Worm (Caenorhabditis elegans) whole organism, L4/young adult: ENCODE data around the gene ZK686.3.

ENCODE experiments used
- dao-5 ChIP-seq: sonication (generic microtip); optimal IDR thresholded peaks from 2 replicates; lab custom pipeline; 2016; ENCODE audit warnings: missing genotype, missing genetic modification characterization, moderate library complexity, missing compliant biosample characterization
- him-1 ChIP-seq: sonication (generic microtip); optimal IDR thresholded peaks from 2 replicates; lab custom pipeline; 2016; ENCODE audit warnings: missing genotype, missing genetic modification reagents, missing genetic modification characterization, missing compliant biosample characterization

ce11 chrIII:7762250-7762649 lies 6.6 kb downstream of the ZK686.3 start:
- TF ChIP-seq dao-5 (tag; lab: Kevin White, UChicago) = no peak
- no peak for TF ChIP-seq him-1 (tag; lab: Kevin White, UChicago)
